Worm (Caenorhabditis elegans): ENCODE results near the gene F11G11.4.
"Not testable (repeated sequence)": the region's sequence is repeated elsewhere in the genome, so short reads cannot be mapped to it uniquely, and the experiment has no call there.

F11G11.4 gene

ce11 chrII:4827734-4828609 is 32.4 kb upstream of the F11G11.4 start, which contains the start of the genes fbxb-88 and tbck-1:
Gene fbxb-88 (minus strand): TSS chrII:4827884.
Gene tbck-1 (plus strand): TSS chrII:4828559.
- TF ChIP-seq lin-15B (tag; optimal IDR thresholded peaks at IDR 0.05) (peak; percentile 40), nhr-67 (tag; optimal IDR thresholded peaks at IDR 0.05) (no peak), nhr-12 (tag; optimal IDR thresholded peaks at IDR 0.05) (no peak), nfya-1 (tag; optimal IDR thresholded peaks at IDR 0.05; ENCODE audit: insufficient read depth) (peak; percentile 63), ceh-28 (tag; optimal IDR thresholded peaks at IDR 0.05) (peak; percentile 5), jun-1 (tag; optimal IDR thresholded peaks at IDR 0.05) (no peak), lsy-12 (tag; optimal IDR thresholded peaks at IDR 0.05) (no peak)

ce11 chrII:4834761-4835160 is 25.6 kb upstream of the F11G11.4 start, which contains the start of the genes C33F10.11 and C33F10.1:
Gene C33F10.11 (minus strand): TSS chrII:4834861.
Gene C33F10.1 (plus strand): TSS chrII:4835023.
- TF ChIP-seq nhr-67 (tag; optimal IDR thresholded peaks at IDR 0.05) (no peak), nhr-76 (tag; optimal IDR thresholded peaks at IDR 0.05) (no peak), egl-5 (tag; optimal IDR thresholded peaks at IDR 0.05) (no peak), fos-1 (tag; optimal IDR thresholded peaks at IDR 0.05) (no peak), ceh-82 (tag; optimal IDR thresholded peaks at IDR 0.05) (no peak), unc-39 (tag; optimal IDR thresholded peaks at IDR 0.05) (no peak), R02D3.7 (tag; optimal IDR thresholded peaks at IDR 0.05) (no peak), pha-4 (tag; optimal IDR thresholded peaks at IDR 0.05) (no peak), mml-1 (tag; optimal IDR thresholded peaks at IDR 0.05) (no peak), nhr-77 (tag; optimal IDR thresholded peaks at IDR 0.05) (no peak), lin-39 (tag; optimal IDR thresholded peaks at IDR 0.05) (no peak), nhr-28 (tag; optimal IDR thresholded peaks at IDR 0.05) (no peak), nhr-25 (tag; optimal IDR thresholded peaks at IDR 0.05) (no peak), nhr-12 (tag; optimal IDR thresholded peaks at IDR 0.05) (no peak), daf-12 (tag; optimal IDR thresholded peaks at IDR 0.05) (no peak), ztf-11 (tag; optimal IDR thresholded peaks at IDR 0.05) (no peak), ZK546.5 (tag; optimal IDR thresholded peaks at IDR 0.05) (no peak), fkh-10 (GFP tag; optimal IDR thresholded peaks at IDR 0.05) (no peak), nhr-23 (tag; optimal IDR thresholded peaks at IDR 0.05) (no peak)

- TF ChIP-seq lin-15B (tag; optimal IDR thresholded peaks at IDR 0.05) (no peak), ceh-28 (tag; optimal IDR thresholded peaks at IDR 0.05) (no peak), ceh-82 (tag; optimal IDR thresholded peaks at IDR 0.05) (no peak), nhr-11 (tag; optimal IDR thresholded peaks at IDR 0.05) (no peak), jun-1 (tag; optimal IDR thresholded peaks at IDR 0.05) (no peak), elt-2 (tag; optimal IDR thresholded peaks at IDR 0.05) (no peak), fkh-10 (GFP tag; optimal IDR thresholded peaks at IDR 0.05) (no peak), ztf-4 (tag; optimal IDR thresholded peaks at IDR 0.05) (no peak), skn-1 (tag; optimal IDR thresholded peaks at IDR 0.05) (no peak), nhr-67 (tag; optimal IDR thresholded peaks at IDR 0.05) (no peak), sea-2 (GFP tag; optimal IDR thresholded peaks at IDR 0.05) (no peak), unc-39 (tag; optimal IDR thresholded peaks at IDR 0.05) (no peak)
Measured at ce11 chrII:4837659-4838058, 22.7 kb upstream of the F11G11.4 start, which contains the start of gene C33F10.12. Gene C33F10.12 (minus strand): TSS chrII:4837759.

ce11 chrII:4842143-4842658 is 18.2 kb upstream of the F11G11.4 start, which contains the start of the genes T23B7.2 and nspd-4:
Gene T23B7.2 (minus strand): TSS chrII:4842243.
Gene nspd-4 (plus strand): TSS chrII:4842608.
- not testable (repeated sequence) for TF ChIP-seq elt-1, ztf-11, aly-2 (tag; optimal IDR thresholded peaks at IDR 0.05)

- TF ChIP-seq tbx-2 (tag; optimal IDR thresholded peaks at IDR 0.05) (no peak), sea-2 (GFP tag; optimal IDR thresholded peaks at IDR 0.05) (no peak), nhr-43 (tag; optimal IDR thresholded peaks at IDR 0.05; ENCODE audit: poor library complexity, severe bottlenecking) (no peak), nhr-76 (tag; optimal IDR thresholded peaks at IDR 0.05) (no peak), mdl-1 (tag; optimal IDR thresholded peaks at IDR 0.05) (no peak), ama-1 (optimal IDR thresholded peaks at IDR 0.05) (no peak), ceh-9 (tag; optimal IDR thresholded peaks at IDR 0.05) (no peak), nhr-11 (tag; optimal IDR thresholded peaks at IDR 0.05) (no peak), fkh-2 (tag; optimal IDR thresholded peaks at IDR 0.05) (no peak), skn-1 (tag; optimal IDR thresholded peaks at IDR 0.05) (no peak), elt-1 (tag; optimal IDR thresholded peaks at IDR 0.05) (no peak), snpc-4 (tag; optimal IDR thresholded peaks at IDR 0.05) (no peak), ceh-16 (tag; optimal IDR thresholded peaks at IDR 0.05) (no peak), ceh-82 (tag; optimal IDR thresholded peaks at IDR 0.05) (no peak), zag-1 (tag; optimal IDR thresholded peaks at IDR 0.05) (no peak)
Measured at ce11 chrII:4849885-4850284, 10.5 kb upstream of the F11G11.4 start, which contains the start of gene T23B7.3. Gene T23B7.3 (plus strand): TSS chrII:4850185.
